Fruit fly (Drosophila melanogaster): ENCODE measurements around the gene Cbp20.

DNA sequence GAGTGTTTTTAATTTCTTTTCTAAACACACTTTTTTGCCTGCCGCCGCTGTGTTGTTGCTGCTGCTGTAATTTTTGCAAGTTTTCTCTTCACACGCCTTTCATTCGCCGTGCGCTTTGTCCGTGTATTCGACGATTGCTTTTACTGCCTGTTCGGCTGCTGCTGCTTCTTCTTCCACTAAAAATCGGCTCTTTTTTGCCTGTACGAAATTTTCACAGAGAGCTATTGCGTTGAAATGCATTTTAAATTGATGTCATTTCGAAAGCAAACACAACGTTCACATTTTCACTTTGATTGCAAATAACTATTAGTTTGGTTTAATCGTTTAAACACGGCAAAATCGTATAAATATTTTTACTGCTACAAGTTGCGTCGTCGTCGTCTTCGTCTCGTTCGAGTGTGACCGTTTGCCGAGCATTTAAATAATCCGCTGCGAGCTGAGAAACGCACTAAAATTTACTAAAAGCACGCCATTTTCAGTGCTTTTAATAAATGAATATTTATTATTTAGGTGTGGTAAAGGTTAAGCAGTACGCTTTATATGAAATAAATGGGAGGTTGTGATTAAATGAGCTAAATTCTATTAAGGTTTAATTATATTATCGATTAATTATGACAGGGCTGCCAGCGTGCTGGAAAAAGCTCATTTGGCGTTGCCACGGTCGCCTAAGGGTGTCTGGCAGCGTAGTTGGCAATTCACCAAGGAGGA lies 34.9 kb downstream of the Cbp20 start, which contains the start of the genes Ssdp and CG7985:
- TF ChIP-seq psq (optimal IDR thresholded peaks at IDR 0.05) (peak; percentile 59), CG8478 (optimal IDR thresholded peaks at IDR 0.05) (no peak)
